Worm (Caenorhabditis elegans): ENCODE data around the gene F25E2.2.

DNA sequence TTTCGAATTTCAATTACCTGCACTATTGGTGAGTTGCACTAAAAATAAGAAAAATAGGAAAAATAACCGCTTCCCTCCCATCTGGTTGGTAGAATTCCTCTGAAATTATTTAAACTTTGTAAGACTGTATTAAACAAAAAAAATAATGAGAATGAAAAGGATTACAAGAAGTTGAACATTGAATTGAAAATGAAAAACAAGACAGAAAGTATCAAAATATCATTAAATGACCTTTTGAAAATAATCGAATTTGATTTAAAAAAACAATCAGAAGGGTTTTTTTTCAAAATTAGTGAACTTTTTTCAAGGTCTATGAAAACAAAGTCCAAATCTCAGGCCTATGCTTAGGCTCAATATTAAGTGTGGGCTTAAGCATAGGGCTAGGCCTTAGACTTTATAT lies 40.8 kb upstream of the F25E2.2 start, which contains the start of gene igcm-1:
- no peak for TF ChIP-seq ztf-23 (GFP tag; IDR thresholded peaks at IDR 0.05)
- no peak for TF ChIP-seq T22C8.4 (GFP tag; IDR thresholded peaks at IDR 0.05)
- no peak for TF ChIP-seq ref-1 (GFP tag; conservative IDR thresholded peaks at IDR 0.05)
- no peak for TF ChIP-seq tab-1 (GFP tag; IDR thresholded peaks at IDR 0.05)
- no peak for TF ChIP-seq ztf-29 (GFP tag; IDR thresholded peaks at IDR 0.05)
- no peak for TF ChIP-seq med-1 (GFP tag; optimal IDR thresholded peaks at IDR 0.05; ENCODE audit: insufficient read depth)
